Worm (Caenorhabditis elegans) whole organism, L4 larva: ENCODE data around the gene oig-8.

Source experiments
- ZK546.5 ChIP-seq, 2 experiments: sonication (generic microtip); optimal IDR thresholded peaks; 2 replicates each; lab custom pipeline; 2017; ENCODE audit warnings: missing biosample characterization in 2 of 2, missing genetic modification characterization in 2 of 2
- aly-2 ChIP-seq: sonication (generic microtip); optimal IDR thresholded peaks from 2 replicates; lab custom pipeline; 2018; ENCODE audit warnings: missing biosample characterization, missing genetic modification characterization
- egl-27 ChIP-seq: sonication (generic microtip); optimal IDR thresholded peaks from 3 replicates; lab custom pipeline; 2017; ENCODE audit warnings: missing biosample characterization, missing genetic modification reagents, missing genetic modification characterization
- madf-5 ChIP-seq, 2 experiments: fragments of 200-800 bp; sonication (Bioruptor generic); IDR thresholded peaks; 2 replicates each; pipeline ENCODE4 v1.3.6; 2022; ENCODE audit warnings: missing compliant biosample characterization in 2 of 2, missing genetic modification characterization in 2 of 2
- mep-1 ChIP-seq: fragments of 150-350 bp; sonication (generic microtip); optimal IDR thresholded peaks from 3 replicates; lab custom pipeline; 2014; ENCODE audit warnings: missing biosample characterization, missing genetic modification characterization
- nhr-76 ChIP-seq: fragments of 150-350 bp; optimal IDR thresholded peaks from 2 replicates; lab custom pipeline; 2014; ENCODE audit warnings: missing biosample characterization, missing genetic modification characterization
- pha-4 ChIP-seq, 2 experiments: fragments of 150-350 bp in 1 of 2; fragments of 200-800 bp in 1 of 2; sonication (Bioruptor generic) in 1 of 2; IDR thresholded peaks in 1 of 2; optimal IDR thresholded peaks in 1 of 2; 2 replicates each; pipeline versions ENCODE4 v1.3.6 to Lab custom; 2014 to 2022; ENCODE audit warnings: missing genetic modification characterization in 2 of 2, missing genetic modification reagents in 2 of 2, missing biosample characterization in 1 of 2, missing compliant biosample characterization in 1 of 2
- unc-130 ChIP-seq: sonication (generic microtip); optimal IDR thresholded peaks from 2 replicates; lab custom pipeline; 2016; ENCODE audit warnings: missing genetic modification reagents, missing genetic modification characterization, missing compliant biosample characterization

ce11 chrII:6629775-6630174, 19.2 kb downstream of the oig-8 start:
- TF ChIP-seq nhr-76 (tag; lab: Kevin White, UChicago) (no peak), madf-5 (GFP tag; IDR thresholded peaks at IDR 0.05; lab: Robert Waterston, UW) (no peak), pha-4 (GFP tag; IDR thresholded peaks at IDR 0.05; lab: Robert Waterston, UW) (no peak), pha-4 (tag; optimal IDR thresholded peaks at IDR 0.05; lab: Kevin White, UChicago) (no peak), egl-27 (tag; lab: Kevin White, UChicago) (no peak), aly-2 (no peak), mep-1 (tag; lab: Kevin White, UChicago) (no peak), ZK546.5 (tag; optimal IDR thresholded peaks at IDR 0.05; lab: Kevin White, UChicago) (no peak), unc-130 (GFP tag; lab: Kevin White, UChicago) (no peak)
